Fruit fly (Drosophila melanogaster) whole organism, larva: ENCODE measurements around the gene CG42366.

Source experiments
- noc ChIP-seq: fragments of 200-800 bp; sonication (Bioruptor generic); optimal IDR thresholded peaks from 3 replicates; lab custom pipeline; 2019; ENCODE audit warnings: missing biosample characterization, mild to moderate bottlenecking, missing genetic modification characterization, moderate library complexity

Gene CG42366

DNA sequence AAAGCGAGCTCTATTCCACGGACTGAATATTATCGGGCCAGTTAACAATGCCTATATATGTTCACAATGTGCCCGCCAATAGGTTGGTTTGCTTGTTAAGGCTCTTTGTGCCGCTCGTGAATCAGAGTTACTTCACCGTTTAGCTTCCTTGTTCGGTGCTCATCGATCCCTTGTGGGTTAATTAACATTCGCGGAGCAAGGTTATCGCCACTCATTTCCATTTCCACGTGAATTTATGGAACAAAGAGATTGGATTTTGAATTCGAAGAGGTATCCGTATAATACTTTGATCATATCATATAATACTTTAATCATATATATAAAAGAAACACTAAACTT is 23.5 kb downstream of the CG42366 start:
- TF ChIP-seq noc = no peak

DNA sequence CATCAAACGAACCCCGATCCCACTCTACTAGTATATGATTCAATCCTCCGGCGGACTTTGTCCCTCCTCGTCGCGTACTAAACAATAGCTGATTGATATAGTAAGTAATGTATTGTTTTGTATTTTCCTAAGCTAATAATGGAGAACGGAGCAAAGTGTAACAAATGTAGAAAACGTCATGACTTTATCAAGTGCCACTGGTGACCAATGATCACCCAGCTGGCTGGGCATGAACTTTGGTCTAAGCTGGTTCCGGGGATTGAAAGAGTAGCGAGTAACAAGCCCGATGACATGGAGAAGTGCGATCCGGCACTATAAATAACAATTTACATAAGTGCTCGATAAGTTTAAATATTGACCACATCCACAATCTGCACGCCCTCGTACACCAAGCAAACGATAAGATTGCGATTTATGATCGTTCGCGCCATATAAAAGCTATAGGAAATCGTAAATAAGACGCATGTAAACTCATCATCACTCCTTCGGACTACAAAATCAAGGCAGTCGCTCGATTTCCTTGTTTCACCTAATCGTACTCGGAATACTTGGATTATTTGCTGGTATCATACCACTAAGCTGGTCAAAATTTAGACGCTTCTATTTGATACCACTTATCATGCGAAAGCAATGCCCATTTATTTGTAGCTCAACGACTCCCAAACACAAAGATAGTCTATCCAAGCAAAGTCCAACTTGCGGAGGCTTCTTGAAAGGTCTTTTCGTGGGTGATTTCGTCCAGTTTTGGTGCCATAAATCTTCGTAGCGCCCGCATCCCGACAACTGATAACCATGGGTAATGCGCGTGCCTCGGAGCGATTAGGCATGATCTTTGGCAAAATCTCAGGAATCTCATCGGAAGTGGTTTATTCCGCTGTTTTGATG is 24.5 kb downstream of the CG42366 start:
- TF ChIP-seq noc = peak; percentile 80

- peak; percentile 95 for TF ChIP-seq noc
Observed at dm6 chr2L:9954119-9954518, 29.2 kb downstream of the CG42366 start, which contains the start of the genes CG13126 and CG4709. CG13126 (minus strand) TSS chr2L:9954181. CG4709 (plus strand) TSS chr2L:9954325.

- TF ChIP-seq noc = no peak
Observed at dm6 chr2L:9954696-9955095, 29.7 kb downstream of the CG42366 start.

DNA sequence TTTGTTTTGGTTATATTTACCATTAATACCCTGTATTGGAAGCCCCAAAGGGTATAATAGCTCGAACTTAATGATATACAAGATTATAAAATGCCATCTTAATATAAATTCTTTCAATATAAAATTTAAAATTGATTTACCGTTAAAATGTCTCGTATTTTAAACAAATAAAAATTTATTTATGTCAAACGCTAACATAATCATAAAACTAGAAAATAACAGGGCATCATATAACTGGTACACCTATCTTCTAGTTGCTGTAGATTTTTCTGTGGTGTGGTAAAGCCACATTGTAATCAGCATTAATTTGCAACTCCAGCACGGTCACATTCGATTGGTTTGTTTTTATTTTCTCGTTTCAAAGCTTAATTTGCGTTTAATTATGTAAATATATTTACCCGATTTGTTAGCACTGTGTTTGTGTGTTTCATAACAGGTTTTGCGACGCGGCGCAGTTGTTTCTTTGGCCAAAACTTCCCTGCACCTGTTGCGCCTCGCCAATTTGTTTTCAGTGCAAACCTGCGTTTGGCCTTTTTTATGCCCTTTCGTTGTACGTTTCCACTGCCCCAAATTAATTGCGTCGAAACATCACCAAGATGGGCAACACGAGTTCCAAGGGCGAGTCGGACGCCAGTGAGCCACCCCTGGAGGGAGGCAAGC is 32.2 kb downstream of the CG42366 start, which contains the start of the genes CG4658 and CG5846:
Gene CG4658, plus strand, starts transcription at position 140 of the 660 bp plus-strand sequence.
Gene CG5846, minus strand, starts transcription at position 245 of the 660 bp plus-strand sequence.
- peak; percentile 93 for TF ChIP-seq noc

DNA sequence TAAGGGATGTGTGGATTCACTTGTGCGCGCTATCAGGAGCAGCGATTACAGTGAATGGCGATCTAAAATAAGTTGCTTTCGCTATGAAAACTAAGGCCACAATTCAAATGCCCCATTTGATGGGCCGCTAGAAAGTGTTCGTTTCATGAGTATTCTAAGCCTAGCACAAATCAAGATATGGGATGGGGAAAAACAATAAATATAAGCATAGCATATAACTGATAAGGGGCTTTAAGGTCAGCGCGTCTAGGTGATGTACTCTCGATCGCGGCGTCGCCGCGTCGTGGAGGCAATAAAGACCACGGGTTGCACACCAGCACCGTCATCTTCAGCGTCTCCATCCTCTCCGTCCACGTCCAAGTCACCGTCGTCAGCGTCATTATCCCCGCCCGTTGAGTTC is 35.8 kb downstream of the CG42366 start:
- no peak for TF ChIP-seq noc

DNA sequence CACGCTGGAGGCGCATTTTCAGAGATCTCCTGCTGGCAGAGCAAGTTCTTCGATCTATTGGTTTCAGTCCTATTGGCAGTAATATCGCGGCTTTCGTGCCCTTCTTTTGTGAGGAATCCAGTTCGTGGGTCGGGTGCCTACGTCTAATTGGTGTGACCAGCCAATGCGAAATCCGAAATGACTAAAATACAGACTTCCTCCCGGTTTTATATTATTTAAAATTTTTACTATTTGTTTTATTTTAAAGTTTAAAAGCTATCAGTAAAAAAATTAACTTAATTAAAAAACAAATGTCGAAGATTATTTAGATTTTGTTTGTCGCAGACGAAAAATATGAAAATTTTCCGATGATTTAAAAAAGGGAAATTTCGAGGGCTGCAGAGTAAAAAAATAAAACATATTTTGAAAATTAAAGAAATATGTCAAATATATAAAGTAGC is 38.7 kb downstream of the CG42366 start, which contains the start of gene CG5850:
Gene CG5850, minus strand, starts transcription at position 347 of the 440 bp plus-strand sequence.
- no peak for TF ChIP-seq noc

- peak; percentile 87 for TF ChIP-seq noc
Observed at dm6 chr2L:9966983-9967737, 42.2 kb downstream of the CG42366 start, which contains the start of the genes Dref and RpL13. Dref (minus strand) TSS chr2L:9967229. RpL13 (plus strand) TSS chr2L:9967313.

- no peak for TF ChIP-seq noc
Observed at dm6 chr2L:9968201-9968727, 43.3 kb downstream of the CG42366 start.

- no peak for TF ChIP-seq noc
Observed at dm6 chr2L:9972624-9973023, 47.7 kb downstream of the CG42366 start.
